Worm (Caenorhabditis elegans): ENCODE measurements around the gene mrps-18.C.

DNA sequence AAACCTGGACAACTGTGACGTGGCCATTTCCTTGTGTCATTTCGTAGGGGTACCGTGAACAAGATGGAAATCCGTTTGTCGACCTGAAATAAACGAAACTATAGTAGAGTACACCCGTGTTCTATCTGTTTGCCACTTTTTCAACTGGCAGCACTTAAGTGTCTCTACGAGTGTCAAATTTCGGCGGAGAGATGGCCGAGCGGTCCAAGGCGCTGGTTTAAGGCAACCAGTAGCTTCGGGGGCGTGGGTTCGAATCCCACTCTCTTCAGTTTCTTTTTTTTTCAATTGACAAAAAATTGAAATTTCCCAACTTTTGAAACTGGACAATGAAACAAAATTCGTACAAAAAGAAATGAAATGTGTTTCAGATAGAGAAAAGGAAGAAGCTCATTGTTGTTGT lies 14.4 kb upstream of the mrps-18.C start:
- 0 out of 2 replicates have a peak, but pooled peaks have one; percentile 71 for TF ChIP-seq dmd-8 (GFP tag; IDR thresholded peaks at IDR 0.05)
- TF ChIP-seq aly-2 (tag; optimal IDR thresholded peaks at IDR 0.05): no peak
- no peak for TF ChIP-seq nhr-102 (tag; optimal IDR thresholded peaks at IDR 0.05)
- no peak for TF ChIP-seq unc-39 (tag; optimal IDR thresholded peaks at IDR 0.05)
- no peak for TF ChIP-seq pqm-1 (tag; optimal IDR thresholded peaks at IDR 0.05)
- TF ChIP-seq egl-27 (tag; optimal IDR thresholded peaks at IDR 0.05): no peak
- no peak for TF ChIP-seq nhr-11 (tag; optimal IDR thresholded peaks at IDR 0.05)
- no peak for TF ChIP-seq ceh-62 (tag; optimal IDR thresholded peaks at IDR 0.05)
- TF ChIP-seq ZK546.5 (tag; optimal IDR thresholded peaks at IDR 0.05): no peak
- TF ChIP-seq nhr-10 (tag; optimal IDR thresholded peaks at IDR 0.05): no peak
- TF ChIP-seq F49E8.2 (tag; optimal IDR thresholded peaks at IDR 0.05; ENCODE audit: borderline replicate concordance): no peak

All from whole organism, L4 larva.